Worm (Caenorhabditis elegans): ENCODE results near the gene nphp-2.

DNA sequence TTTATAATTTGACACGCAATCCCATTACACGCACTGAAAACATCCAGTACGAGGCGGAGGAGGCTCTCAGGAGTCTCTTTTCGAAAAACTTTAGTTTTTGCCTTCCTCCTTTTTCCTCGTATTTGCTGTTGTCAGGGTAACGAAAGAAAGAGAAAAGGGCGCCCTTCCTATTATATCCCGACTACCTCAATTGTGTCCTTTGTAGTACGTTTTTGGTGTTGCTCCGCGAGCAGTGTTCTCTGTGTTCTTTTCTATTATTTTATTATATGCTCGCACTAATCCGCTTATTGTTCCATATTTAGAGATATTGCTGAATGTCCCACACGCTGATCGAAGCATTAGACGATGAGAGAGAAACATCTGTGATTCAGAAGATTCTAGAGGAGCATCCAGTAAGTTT, at the start of gene nphp-2:
- TF ChIP-seq ces-1 (GFP tag; optimal IDR thresholded peaks at IDR 0.05) (no peak), nhr-28 (tag; optimal IDR thresholded peaks at IDR 0.05) (no peak), lin-39 (tag; optimal IDR thresholded peaks at IDR 0.05) (no peak), R02D3.7 (tag; optimal IDR thresholded peaks at IDR 0.05) (no peak), ctbp-1 (GFP tag; IDR thresholded peaks at IDR 0.05) (no peak), daf-19 (GFP tag; conservative IDR thresholded peaks at IDR 0.05) (no peak)
